Worm (Caenorhabditis elegans) whole organism, L4 larva: ENCODE results near the gene gcy-23.

ENCODE experiments used
- Y105C5A.15 ChIP-seq: fragments of 200-800 bp; sonication (Bioruptor generic); IDR thresholded peaks from 2 replicates; pipeline ENCODE4 v1.3.6; 2022; ENCODE audit warnings: missing genetic modification characterization, missing compliant biosample characterization
- ZK546.5 ChIP-seq, 2 experiments: sonication (generic microtip); optimal IDR thresholded peaks; 2 replicates each; lab custom pipeline; 2017; ENCODE audit warnings: missing biosample characterization in 2 of 2, missing genetic modification characterization in 2 of 2
- ctbp-1 ChIP-seq: fragments of 200-800 bp; sonication (Bioruptor generic); IDR thresholded peaks from 2 replicates; pipeline ENCODE4 v1.3.6; 2022; ENCODE audit warnings: missing genetic modification reagents, missing genetic modification characterization, missing compliant biosample characterization
- dpl-1 ChIP-seq: fragments of 150-350 bp; optimal IDR thresholded peaks from 2 replicates; lab custom pipeline; 2014; ENCODE audit warnings: missing biosample characterization, missing genetic modification reagents, missing genetic modification characterization
- fos-1 ChIP-seq: fragments of 150-350 bp; optimal IDR thresholded peaks from 2 replicates; lab custom pipeline; 2014; ENCODE audit warnings: missing biosample characterization, missing genetic modification characterization
- lin-39 ChIP-seq: fragments of 150-350 bp; optimal IDR thresholded peaks from 2 replicates; lab custom pipeline; 2014; ENCODE audit warnings: missing biosample characterization, missing genetic modification reagents, missing genetic modification characterization
- mes-2 ChIP-seq: sonication (generic microtip); optimal IDR thresholded peaks from 2 replicates; lab custom pipeline; 2016; ENCODE audit warnings: missing genotype, mild to moderate bottlenecking, missing genetic modification characterization, missing compliant biosample characterization; ENCODE audit not compliant: poor library complexity, severe bottlenecking
- nhr-237 ChIP-seq: sonication (generic microtip); optimal IDR thresholded peaks from 2 replicates; lab custom pipeline; 2017; ENCODE audit warnings: missing biosample characterization, missing genetic modification characterization
- nhr-6 ChIP-seq: fragments of 150-350 bp; optimal IDR thresholded peaks from 2 replicates; lab custom pipeline; 2014; ENCODE audit warnings: missing biosample characterization, missing genetic modification characterization
- saeg-2 ChIP-seq: fragments of 200-800 bp; sonication (Bioruptor generic); IDR thresholded peaks from 2 replicates; pipeline ENCODE4 v1.3.6; 2022; ENCODE audit warnings: missing genetic modification reagents, missing genetic modification characterization, missing compliant biosample characterization
- unc-62 ChIP-seq, 3 experiments: fragments of 150-350 bp in 1 of 3; sonication (generic microtip); optimal IDR thresholded peaks in 2 of 3; peaks in 1 of 3; 1 replicate in 1 of 3; 2 replicates in 2 of 3; lab custom pipeline; 2014 to 2017; ENCODE audit warnings: missing biosample characterization in 3 of 3, missing genetic modification characterization in 3 of 3, missing genetic modification reagents in 3 of 3, missing genotype in 1 of 3

DNA sequence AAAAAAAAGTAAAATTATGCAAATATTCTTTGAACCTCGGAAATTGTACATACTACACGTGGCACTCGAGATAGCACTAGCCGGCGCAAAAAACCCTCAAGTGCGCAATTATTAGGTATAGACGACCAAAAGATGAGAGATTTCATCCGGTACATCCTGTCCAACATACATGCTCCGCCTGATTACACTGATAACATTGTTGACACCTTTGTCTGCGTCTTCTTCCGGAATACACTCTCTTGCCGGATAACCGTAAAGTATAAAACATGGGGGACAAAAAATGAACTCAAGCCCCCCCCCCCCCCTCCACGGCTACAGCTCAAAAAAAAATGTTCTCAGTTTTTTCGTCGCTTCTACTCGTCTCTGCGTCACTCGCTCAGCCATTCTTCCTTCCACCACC, 9.2 kb upstream of the gcy-23 start, which contains the start of gene W08E12.6:
- TF ChIP-seq dpl-1 (GFP tag; lab: Kevin White, UChicago) (no peak), fos-1 (no peak), saeg-2 (GFP tag; lab: Robert Waterston, UW) (no peak), mes-2 (no peak), nhr-237 (no peak), ctbp-1 (GFP tag; lab: Robert Waterston, UW) (no peak), ZK546.5 (tag; optimal IDR thresholded peaks at IDR 0.05; lab: Kevin White, UChicago) (no peak), lin-39 (tag; lab: Kevin White, UChicago) (no peak), nhr-6 (tag; lab: Kevin White, UChicago) (no peak), Y105C5A.15 (no peak), unc-62 (GFP tag; optimal IDR thresholded peaks at IDR 0.05 in 1 of 2; lab: Kevin White, UChicago) (no peak), unc-62 (tag; optimal IDR thresholded peaks at IDR 0.05; lab: Kevin White, UChicago) (no peak)
